Worm (Caenorhabditis elegans) whole organism, L4 larva: Measurements from ENCODE around the gene ugt-9.

Experiments
- F26F4.8 ChIP-seq: fragments of 200-800 bp; sonication (Bioruptor generic); conservative IDR thresholded peaks from 2 replicates; pipeline ENCODE4 v1.3.6; 2022; ENCODE audit warnings: missing genetic modification characterization, missing compliant biosample characterization
- egl-27 ChIP-seq: sonication (generic microtip); optimal IDR thresholded peaks from 3 replicates; lab custom pipeline; 2017; ENCODE audit warnings: missing biosample characterization, missing genetic modification reagents, missing genetic modification characterization
- nhr-237 ChIP-seq: sonication (generic microtip); optimal IDR thresholded peaks from 2 replicates; lab custom pipeline; 2017; ENCODE audit warnings: missing biosample characterization, missing genetic modification characterization
- nhr-25 ChIP-seq: sonication (generic microtip); optimal IDR thresholded peaks from 2 replicates; lab custom pipeline; 2017; ENCODE audit warnings: missing genetic modification characterization, mild to moderate bottlenecking, missing compliant biosample characterization, antibody characterized with exemption, moderate library complexity, borderline replicate concordance; ENCODE audit not compliant: insufficient read depth

DNA sequence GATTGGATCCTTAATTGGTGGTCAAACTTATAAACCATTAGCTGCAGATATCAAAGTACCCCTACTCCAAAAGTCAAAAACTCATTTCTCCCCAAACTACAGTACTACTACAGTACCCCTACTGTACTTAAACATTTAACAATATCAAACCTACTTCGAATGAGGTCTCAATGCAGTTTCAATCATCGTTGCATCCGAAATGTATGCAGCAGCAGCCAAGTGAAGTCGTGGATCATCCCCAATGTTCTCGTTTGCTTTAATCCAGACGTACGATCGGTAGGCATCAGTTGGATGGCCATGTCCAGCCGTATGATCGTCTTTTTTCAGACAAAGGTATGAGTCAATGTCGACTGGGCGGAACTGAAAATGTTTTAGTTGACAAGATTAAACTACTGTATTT is 38.3 kb upstream of the ugt-9 start:
- no peak for TF ChIP-seq F26F4.8 (GFP tag; lab: Robert Waterston, UW)
- TF ChIP-seq nhr-25 (tag; lab: Kevin White, UChicago) = no peak
- TF ChIP-seq egl-27 (tag; lab: Kevin White, UChicago) = no peak
- no peak for TF ChIP-seq nhr-237 (tag; lab: Kevin White, UChicago)
